Fruit fly (Drosophila melanogaster) whole organism, embryonic: ENCODE measurements around the gene pico.
A peak's percentile ranks its signal among the peaks of the same experiment; 100 is the strongest.

Experiments
- Abd-B ChIP-seq: fragments of 200-800 bp; sonication (Bioruptor generic); optimal IDR thresholded peaks from 2 replicates; lab custom pipeline; 2018; ENCODE audit warnings: missing biosample characterization, mild to moderate bottlenecking, missing genetic modification characterization, moderate library complexity
- Adf1 ChIP-seq: fragments of 200-800 bp; sonication (Bioruptor generic); IDR thresholded peaks from 2 replicates; pipeline ENCODE4 v1.3.6; 2022; ENCODE audit warnings: missing biosample characterization, missing genetic modification characterization
- CG11093 ChIP-seq: fragments of 200-800 bp; sonication (Bioruptor generic); IDR thresholded peaks from 3 replicates; pipeline ENCODE4 v1.3.6; 2022; ENCODE audit warnings: missing biosample characterization, missing genetic modification characterization
- CG12391 ChIP-seq: fragments of 200-800 bp; sonication (Bioruptor generic); optimal IDR thresholded peaks from 3 replicates; lab custom pipeline; 2018; ENCODE audit warnings: missing biosample characterization, mild to moderate bottlenecking, missing genetic modification characterization, moderate library complexity
- CG15479 ChIP-seq: fragments of 200-800 bp; sonication (Bioruptor generic); optimal IDR thresholded peaks from 3 replicates; lab custom pipeline; 2019; ENCODE audit warnings: missing biosample characterization, mild to moderate bottlenecking, missing genetic modification characterization, moderate library complexity
- CG17612 ChIP-seq: fragments of 200-800 bp; sonication (Bioruptor generic); IDR thresholded peaks from 2 replicates; pipeline ENCODE4 v1.3.6; 2022; ENCODE audit warnings: missing biosample characterization, missing genetic modification characterization
- CG17829 ChIP-seq: fragments of 200-800 bp; optimal IDR thresholded peaks from 2 replicates; lab custom pipeline; 2019; ENCODE audit warnings: missing biosample characterization, mild to moderate bottlenecking, missing genetic modification characterization, moderate library complexity
- CG1832 ChIP-seq: fragments of 200-800 bp; sonication (Bioruptor generic); optimal IDR thresholded peaks from 2 replicates; lab custom pipeline; 2017; ENCODE audit warnings: missing biosample characterization, mild to moderate bottlenecking, missing genetic modification characterization, inconsistent platforms
- CG2199 ChIP-seq: fragments of 200-800 bp; sonication (Bioruptor generic); IDR thresholded peaks from 3 replicates; pipeline ENCODE4 v1.3.6; 2022; ENCODE audit warnings: missing biosample characterization, missing genetic modification characterization
- CG2712 ChIP-seq: fragments of 200-800 bp; optimal IDR thresholded peaks from 3 replicates; lab custom pipeline; 2019; ENCODE audit warnings: missing biosample characterization, mild to moderate bottlenecking, missing genetic modification characterization, moderate library complexity
- CG3838 ChIP-seq: fragments of 200-800 bp; sonication (Bioruptor generic); optimal IDR thresholded peaks from 3 replicates; lab custom pipeline; 2016; ENCODE audit warnings: missing biosample characterization, missing genetic modification characterization
- CG4360 ChIP-seq: fragments of 200-800 bp; sonication (Bioruptor generic); IDR thresholded peaks from 2 replicates; pipeline ENCODE4 v1.3.6; 2022; ENCODE audit warnings: missing biosample characterization, missing genetic modification characterization
- CG7357 ChIP-seq: fragments of 200-800 bp; sonication (Bioruptor generic); IDR thresholded peaks from 3 replicates; pipeline ENCODE4 v1.3.6; 2022; ENCODE audit warnings: missing biosample characterization, missing genetic modification characterization
- CG8290 ChIP-seq, 3 experiments: fragments of 200-800 bp; sonication (Bioruptor generic); optimal IDR thresholded peaks; 2 replicates each; lab custom pipeline; 2016 to 2019; ENCODE audit warnings: missing biosample characterization in 3 of 3, missing genetic modification characterization in 3 of 3, mild to moderate bottlenecking in 2 of 3, moderate library complexity in 1 of 3
- CG8924 ChIP-seq: fragments of 200-800 bp; optimal IDR thresholded peaks from 3 replicates; lab custom pipeline; 2019; ENCODE audit warnings: missing biosample characterization, mild to moderate bottlenecking, missing genetic modification characterization, moderate library complexity
- CG9727 ChIP-seq: fragments of 200-800 bp; sonication (Bioruptor generic); optimal IDR thresholded peaks from 3 replicates; lab custom pipeline; 2017; ENCODE audit warnings: missing biosample characterization, mild to moderate bottlenecking, missing genetic modification characterization
- Dbx ChIP-seq: fragments of 200-800 bp; sonication (Bioruptor generic); IDR thresholded peaks from 3 replicates; pipeline ENCODE4 v1.3.6; 2022; ENCODE audit warnings: missing biosample characterization, missing genetic modification characterization
- Deaf1 ChIP-seq: fragments of 200-800 bp; optimal IDR thresholded peaks from 3 replicates; lab custom pipeline; 2019; ENCODE audit warnings: missing biosample characterization, mild to moderate bottlenecking, missing genetic modification characterization, moderate library complexity
- Mad ChIP-seq: fragments of 200-800 bp; sonication (Bioruptor generic); optimal IDR thresholded peaks from 2 replicates; lab custom pipeline; 2016; ENCODE audit warnings: missing biosample characterization, missing genetic modification characterization
- Med ChIP-seq: fragments of 200-800 bp; sonication (Bioruptor generic); peaks from one replicate; lab custom pipeline; 2016; ENCODE audit warnings: missing biosample characterization, missing genetic modification characterization, mild to moderate bottlenecking, inconsistent platforms, moderate library complexity
- Nf-YC ChIP-seq: fragments of 200-800 bp; optimal IDR thresholded peaks from 3 replicates; lab custom pipeline; 2019; ENCODE audit warnings: missing biosample characterization, mild to moderate bottlenecking, missing genetic modification characterization, moderate library complexity
- Rfx ChIP-seq: fragments of 200-800 bp; sonication (Bioruptor generic); IDR thresholded peaks from 2 replicates; pipeline ENCODE4 v1.3.6; 2022; ENCODE audit warnings: missing biosample characterization, missing genetic modification characterization
- Stat92E ChIP-seq, 3 experiments: fragments of >200 bp in 2 of 3; fragments of 200-800 bp in 1 of 3; sonication (Bioruptor generic) in 1 of 3; optimal IDR thresholded peaks; 2 replicates each; lab custom pipeline; 2017 to 2019; ENCODE audit warnings: missing biosample characterization in 3 of 3, missing genetic modification characterization in 3 of 3, mild to moderate bottlenecking in 1 of 3, moderate library complexity in 1 of 3
- YL-1 ChIP-seq: fragments of 200-800 bp; sonication (Bioruptor generic); optimal IDR thresholded peaks from 3 replicates; lab custom pipeline; 2017; ENCODE audit warnings: missing biosample characterization, mild to moderate bottlenecking, missing genetic modification characterization
- amos ChIP-seq: fragments of 200-800 bp; sonication (Bioruptor generic); IDR thresholded peaks from 2 replicates; pipeline ENCODE4 v1.3.6; 2022; ENCODE audit warnings: missing biosample characterization, missing genetic modification characterization; ENCODE audit not compliant: partially characterized antibody
- bbx ChIP-seq: fragments of 200-800 bp; sonication (Bioruptor generic); IDR thresholded peaks from 2 replicates; pipeline ENCODE4 v1.3.6; 2022; ENCODE audit warnings: missing biosample characterization, missing genetic modification characterization; ENCODE audit not compliant: partially characterized antibody
- cg ChIP-seq: fragments of 200-800 bp; sonication (Bioruptor generic); optimal IDR thresholded peaks from 3 replicates; lab custom pipeline; 2019; ENCODE audit warnings: missing biosample characterization, mild to moderate bottlenecking, missing genetic modification characterization, moderate library complexity
- chm ChIP-seq: fragments of 200-800 bp; sonication (Bioruptor generic); IDR thresholded peaks from 2 replicates; pipeline ENCODE4 v1.3.6; 2022; ENCODE audit warnings: missing biosample characterization, missing genetic modification characterization
- ci ChIP-seq: fragments of 200-800 bp; sonication (Bioruptor generic); IDR thresholded peaks from 3 replicates; pipeline ENCODE4 v1.3.6; 2022; ENCODE audit warnings: missing biosample characterization, missing genetic modification characterization
- fd102C ChIP-seq: fragments of 200-800 bp; sonication (Bioruptor generic); optimal IDR thresholded peaks from 2 replicates; lab custom pipeline; 2018; ENCODE audit warnings: missing biosample characterization, mild to moderate bottlenecking, missing genetic modification characterization, moderate library complexity
- grn ChIP-seq: fragments of 200-800 bp; sonication (Bioruptor generic); optimal IDR thresholded peaks from 3 replicates; lab custom pipeline; 2017; ENCODE audit warnings: missing biosample characterization, missing genetic modification characterization
- kni ChIP-seq: fragments of 200-800 bp; sonication (Bioruptor generic); optimal IDR thresholded peaks from 3 replicates; lab custom pipeline; 2017; ENCODE audit warnings: mild to moderate bottlenecking, missing biosample characterization, missing genetic modification reagents, missing genetic modification characterization
- lmd ChIP-seq: fragments of 200-800 bp; sonication (Bioruptor generic); IDR thresholded peaks from 2 replicates; pipeline ENCODE4 v1.3.6; 2022; ENCODE audit warnings: missing biosample characterization, missing genetic modification characterization
- lola ChIP-seq, 3 experiments: fragments of >200 bp in 2 of 3; fragments of 200-800 bp in 1 of 3; sonication (Bioruptor generic) in 1 of 3; optimal IDR thresholded peaks; 2 replicates each; lab custom pipeline; 2017 to 2019; ENCODE audit warnings: missing biosample characterization in 3 of 3, missing genetic modification characterization in 3 of 3, mild to moderate bottlenecking in 1 of 3, moderate library complexity in 1 of 3
- lov ChIP-seq, 2 experiments: fragments of 200-800 bp in 1 of 2; fragments of >200 bp in 1 of 2; sonication (Bioruptor generic) in 1 of 2; IDR thresholded peaks in 1 of 2; optimal IDR thresholded peaks in 1 of 2; 2 replicates in 1 of 2; 3 replicates in 1 of 2; pipeline versions ENCODE4 v1.3.6 to Lab custom; 2017 to 2022; ENCODE audit warnings: missing biosample characterization in 1 of 2, missing genetic modification characterization in 1 of 2
- nerfin-1 ChIP-seq: fragments of 200-800 bp; sonication (Bioruptor generic); optimal IDR thresholded peaks from 3 replicates; lab custom pipeline; 2019; ENCODE audit warnings: missing biosample characterization, mild to moderate bottlenecking, missing genetic modification characterization, moderate library complexity
- org-1 ChIP-seq: fragments of 200-800 bp; sonication (Bioruptor generic); optimal IDR thresholded peaks from 2 replicates; lab custom pipeline; 2017; ENCODE audit warnings: missing biosample characterization, missing genetic modification characterization
- pros ChIP-seq: fragments of 200-800 bp; sonication (Bioruptor generic); optimal IDR thresholded peaks from 3 replicates; lab custom pipeline; 2019; ENCODE audit warnings: missing biosample characterization, mild to moderate bottlenecking, missing genetic modification characterization, moderate library complexity
- sens ChIP-seq: fragments of 200-800 bp; sonication (Bioruptor generic); peaks from one replicate; lab custom pipeline; 2016; ENCODE audit warnings: missing biosample characterization, missing genetic modification characterization
- sim ChIP-seq: fragments of 200-800 bp; sonication (Bioruptor generic); IDR thresholded peaks from 2 replicates; pipeline ENCODE4 v1.3.6; 2022; ENCODE audit warnings: missing biosample characterization, missing genetic modification characterization
- sna ChIP-seq: fragments of 200-800 bp; sonication (Bioruptor generic); IDR thresholded peaks from 2 replicates; pipeline ENCODE4 v1.3.6; 2022; ENCODE audit warnings: missing biosample characterization, missing genetic modification characterization; ENCODE audit not compliant: partially characterized antibody
- stwl ChIP-seq: fragments of 200-800 bp; sonication (Bioruptor generic); optimal IDR thresholded peaks from 3 replicates; lab custom pipeline; 2018; ENCODE audit warnings: missing biosample characterization, mild to moderate bottlenecking, missing genetic modification characterization, moderate library complexity
- twi ChIP-seq: fragments of 200-800 bp; optimal IDR thresholded peaks from 2 replicates; lab custom pipeline; 2019; ENCODE audit warnings: missing biosample characterization, mild to moderate bottlenecking, missing genetic modification characterization, moderate library complexity
- vfl ChIP-seq: fragments of 200-800 bp; sonication (Bioruptor generic); optimal IDR thresholded peaks from 2 replicates; lab custom pipeline; 2016; ENCODE audit warnings: missing biosample characterization, missing genetic modification characterization
- wek ChIP-seq: fragments of 200-800 bp; sonication (Bioruptor generic); optimal IDR thresholded peaks from 3 replicates; lab custom pipeline; 2018; ENCODE audit warnings: missing biosample characterization, mild to moderate bottlenecking, missing genetic modification characterization, moderate library complexity
- zen ChIP-seq: fragments of 200-800 bp; sonication (Bioruptor generic); optimal IDR thresholded peaks from 3 replicates; lab custom pipeline; 2018; ENCODE audit warnings: missing biosample characterization, mild to moderate bottlenecking, missing genetic modification characterization, moderate library complexity
- zf30C ChIP-seq: fragments of 200-800 bp; sonication (Bioruptor generic); optimal IDR thresholded peaks from 3 replicates; lab custom pipeline; 2018; ENCODE audit warnings: missing biosample characterization, mild to moderate bottlenecking, missing genetic modification characterization
- zfh1 ChIP-seq: fragments of 200-800 bp; sonication (Bioruptor generic); IDR thresholded peaks from 3 replicates; pipeline ENCODE4 v1.3.6; 2022; ENCODE audit warnings: missing biosample characterization, missing genetic modification characterization

The pico gene

dm6 chrX:19783457-19783856 lies 68.4 kb downstream of the pico start, which contains the start of gene zld:
zld (minus strand) TSS chrX:19783548.
- TF ChIP-seq lov (optimal IDR thresholded peaks at IDR 0.05; lab: Kevin White, UChicago) (no peak), lov (GFP tag; IDR thresholded peaks at IDR 0.05; lab: Robert Waterston, UW) (0 out of 3 replicates have a peak, but pooled peaks have one; percentile 60), bbx (GFP tag; lab: Robert Waterston, UW) (peak; percentile 28; the same call in 1 of the 2 replicates), CG7357 (no peak), twi (tag; lab: Kevin White, UChicago) (peak; percentile 39), CG17829 (peak; percentile 49), lola (GFP tag; optimal IDR thresholded peaks at IDR 0.05; lab: Kevin White, UChicago) (no peak), zf30C (GFP tag; lab: Kevin White, UChicago) (peak; percentile 60), CG4360 (peak; percentile 49), CG3838 (GFP tag; lab: Kevin White, UChicago) (no peak), CG2199 (GFP tag; lab: Robert Waterston, UW) (peak; percentile 44; the same call in 1 of the 3 replicates), CG8290 (GFP tag; optimal IDR thresholded peaks at IDR 0.05; lab: Kevin White, UChicago) (no peak), CG8290 (tag; optimal IDR thresholded peaks at IDR 0.05; lab: Kevin White, UChicago) (peak in 1 of 2 experiments; percentile 32), zfh1 (peak; percentile 54; the same call in 2 of the 3 replicates), amos (0 out of 2 replicates have a peak, but pooled peaks have one; percentile 26), YL-1 (GFP tag; lab: Kevin White, UChicago) (no peak), CG15479 (GFP tag; lab: Kevin White, UChicago) (peak; percentile 61), zen (tag; lab: Kevin White, UChicago) (peak; percentile 19), Mad (GFP tag; lab: Kevin White, UChicago) (no peak), Nf-YC (tag; lab: Kevin White, UChicago) (peak; percentile 18), lmd (GFP tag; lab: Robert Waterston, UW) (no peak), ci (GFP tag; lab: Robert Waterston, UW) (peak; percentile 34; the same call in 1 of the 3 replicates), Med (GFP tag; lab: Kevin White, UChicago) (peak; percentile 81), nerfin-1 (peak; percentile 25), CG17612 (GFP tag; lab: Robert Waterston, UW) (no peak), stwl (peak; percentile 2), Abd-B (GFP tag; lab: Kevin White, UChicago) (no peak), sna (GFP tag; lab: Robert Waterston, UW) (0 out of 2 replicates have a peak, but pooled peaks have one; percentile 26), kni (peak; percentile 15), Dbx (GFP tag; lab: Robert Waterston, UW) (0 out of 3 replicates have a peak, but pooled peaks have one; percentile 10), CG9727 (GFP tag; lab: Kevin White, UChicago) (peak; percentile 11), CG2712 (peak; percentile 33), Stat92E (GFP tag; optimal IDR thresholded peaks at IDR 0.05; lab: Kevin White, UChicago) (peak in 1 of 3 experiments; percentile 42), pros (GFP tag; lab: Kevin White, UChicago) (peak; percentile 43), CG11093 (GFP tag; lab: Robert Waterston, UW) (no peak), fd102C (GFP tag; lab: Kevin White, UChicago) (peak; percentile 40), CG1832 (peak; percentile 71), CG8924 (peak; percentile 43), org-1 (GFP tag; lab: Kevin White, UChicago) (no peak), chm (GFP tag; lab: Robert Waterston, UW) (peak; percentile 60; the same call in 1 of the 2 replicates), Deaf1 (tag; lab: Kevin White, UChicago) (peak; percentile 36), cg (GFP tag; lab: Kevin White, UChicago) (peak; percentile 89), grn (GFP tag; lab: Kevin White, UChicago) (no peak), vfl (GFP tag; lab: Kevin White, UChicago) (peak; percentile 22), sens (GFP tag; lab: Kevin White, UChicago) (peak; percentile 85), CG12391 (tag; lab: Kevin White, UChicago) (peak; percentile 6), sim (GFP tag; lab: Robert Waterston, UW) (no peak), Adf1 (GFP tag; lab: Robert Waterston, UW) (peak; percentile 98), wek (GFP tag; lab: Kevin White, UChicago) (peak; percentile 1), Rfx (GFP tag; lab: Robert Waterston, UW) (no peak)
